Worm (Caenorhabditis elegans) whole organism, young adult: ENCODE results near the gene F25D1.3.

Experiments
- B0035.1 ChIP-seq: sonication (generic microtip); optimal IDR thresholded peaks from 2 replicates; lab custom pipeline; 2016; ENCODE audit warnings: missing genetic modification characterization, mild to moderate bottlenecking, missing compliant biosample characterization, missing genotype, missing genetic modification reagents
- B0336.3 ChIP-seq: fragments of 200-800 bp; sonication (Bioruptor generic); IDR thresholded peaks from 2 replicates; pipeline ENCODE4 v1.3.6; 2022; ENCODE audit warnings: missing genetic modification characterization, missing compliant biosample characterization
- C17E4.6 ChIP-seq: fragments of 200-800 bp; sonication (Bioruptor generic); IDR thresholded peaks from 2 replicates; pipeline ENCODE4 v1.3.6; 2022; ENCODE audit warnings: missing genetic modification reagents, missing genetic modification characterization, missing compliant biosample characterization
- F33H1.4 ChIP-seq: fragments of 200-800 bp; sonication (Bioruptor generic); IDR thresholded peaks from 2 replicates; pipeline ENCODE4 v1.3.6; 2022; ENCODE audit warnings: missing genetic modification reagents, missing genetic modification characterization, missing compliant biosample characterization
- F39B2.1 ChIP-seq: fragments of 200-800 bp; sonication (Bioruptor generic); IDR thresholded peaks from 2 replicates; pipeline ENCODE4 v1.3.6; 2022; ENCODE audit warnings: missing genetic modification reagents, missing genetic modification characterization, missing compliant biosample characterization
- K12H6.12 ChIP-seq: fragments of 200-800 bp; sonication (Bioruptor generic); optimal IDR thresholded peaks from 2 replicates; lab custom pipeline; 2018; ENCODE audit warnings: mild to moderate bottlenecking, missing genetic modification characterization, missing compliant biosample characterization
- Y53G8AR.9 ChIP-seq: fragments of 200-800 bp; sonication (Bioruptor generic); conservative IDR thresholded peaks from 2 replicates; pipeline ENCODE4 v1.3.6; 2022; ENCODE audit warnings: missing genetic modification reagents, missing genetic modification characterization, missing compliant biosample characterization
- Y67H2A.10 ChIP-seq: fragments of 200-800 bp; sonication (Bioruptor generic); conservative IDR thresholded peaks from 2 replicates; pipeline ENCODE4 v1.3.6; 2022; ENCODE audit warnings: missing genetic modification reagents, missing genetic modification characterization, missing compliant biosample characterization
- atf-7 ChIP-seq: sonication (generic microtip); optimal IDR thresholded peaks from 2 replicates; lab custom pipeline; 2017; ENCODE audit warnings: mild to moderate bottlenecking, missing genetic modification characterization, missing compliant biosample characterization
- athp-1 ChIP-seq: sonication (generic microtip); optimal IDR thresholded peaks from 2 replicates; lab custom pipeline; 2017; ENCODE audit warnings: mild to moderate bottlenecking, missing genetic modification characterization, missing compliant biosample characterization
- bed-2 ChIP-seq: fragments of 200-800 bp; sonication (Bioruptor generic); IDR thresholded peaks from 2 replicates; pipeline ENCODE4 v1.3.6; 2022; ENCODE audit warnings: missing genetic modification reagents, missing genetic modification characterization, missing compliant biosample characterization
- ceh-100 ChIP-seq: fragments of 200-800 bp; sonication (Bioruptor generic); IDR thresholded peaks from 2 replicates; pipeline ENCODE4 v1.3.6; 2022; ENCODE audit warnings: missing genetic modification reagents, missing genetic modification characterization, missing compliant biosample characterization
- chd-7 ChIP-seq: sonication (generic microtip); optimal IDR thresholded peaks from 2 replicates; lab custom pipeline; 2016; ENCODE audit warnings: mild to moderate bottlenecking, missing genetic modification characterization, moderate library complexity, missing compliant biosample characterization
- die-1 ChIP-seq: sonication (generic microtip); optimal IDR thresholded peaks from 2 replicates; lab custom pipeline; 2016; ENCODE audit warnings: missing genotype, mild to moderate bottlenecking, missing genetic modification characterization, missing compliant biosample characterization
- egl-44 ChIP-seq: fragments of 200-800 bp; sonication (Bioruptor generic); IDR thresholded peaks from 2 replicates; pipeline ENCODE4 v1.3.6; 2022; ENCODE audit warnings: missing genetic modification reagents, missing genetic modification characterization, missing compliant biosample characterization
- hlh-12 ChIP-seq: sonication (generic microtip); optimal IDR thresholded peaks from 2 replicates; lab custom pipeline; 2016; ENCODE audit warnings: missing genetic modification characterization, missing compliant biosample characterization
- hmg-20 ChIP-seq: fragments of 200-800 bp; sonication (Bioruptor generic); IDR thresholded peaks from 2 replicates; pipeline ENCODE4 v1.3.6; 2022; ENCODE audit warnings: missing genetic modification reagents, missing genetic modification characterization, missing compliant biosample characterization
- let-607 ChIP-seq, 2 experiments: fragments of 200-800 bp in 1 of 2; sonication (Bioruptor generic) in 1 of 2; sonication (generic microtip) in 1 of 2; optimal IDR thresholded peaks; 2 replicates each; lab custom pipeline; 2016 to 2018; ENCODE audit warnings: mild to moderate bottlenecking in 2 of 2, missing compliant biosample characterization in 2 of 2, missing genetic modification characterization in 2 of 2, moderate library complexity in 2 of 2, missing genotype in 1 of 2
- lin-26 ChIP-seq: fragments of 200-800 bp; sonication (Bioruptor generic); IDR thresholded peaks from 2 replicates; pipeline ENCODE4 v1.3.6; 2022; ENCODE audit warnings: missing genetic modification reagents, missing genetic modification characterization, missing compliant biosample characterization
- madf-10 ChIP-seq: sonication (generic microtip); optimal IDR thresholded peaks from 2 replicates; lab custom pipeline; 2016; ENCODE audit warnings: mild to moderate bottlenecking, missing genetic modification characterization, missing compliant biosample characterization
- madf-8 ChIP-seq: fragments of 200-800 bp; sonication (Bioruptor generic); conservative IDR thresholded peaks from 2 replicates; pipeline ENCODE4 v1.3.6; 2022; ENCODE audit warnings: missing genetic modification reagents, missing genetic modification characterization, missing compliant biosample characterization
- nhr-120 ChIP-seq: fragments of 200-800 bp; sonication (Bioruptor generic); IDR thresholded peaks from 2 replicates; pipeline ENCODE4 v1.3.6; 2022; ENCODE audit warnings: missing genetic modification characterization, missing compliant biosample characterization
- nhr-80 ChIP-seq: sonication (generic microtip); optimal IDR thresholded peaks from 2 replicates; lab custom pipeline; 2016; ENCODE audit warnings: missing genetic modification characterization, missing compliant biosample characterization
- repo-1 ChIP-seq: sonication (generic microtip); optimal IDR thresholded peaks from 2 replicates; lab custom pipeline; 2017; ENCODE audit warnings: mild to moderate bottlenecking, missing genetic modification characterization, missing compliant biosample characterization
- sdz-38 ChIP-seq: sonication (generic microtip); optimal IDR thresholded peaks from 2 replicates; lab custom pipeline; 2016; ENCODE audit warnings: missing genotype, missing genetic modification characterization, missing compliant biosample characterization
- snpc-1.3 ChIP-seq: sonication (generic microtip); optimal IDR thresholded peaks from 2 replicates; lab custom pipeline; 2017; ENCODE audit warnings: missing genetic modification characterization, mild to moderate bottlenecking, missing compliant biosample characterization, antibody characterized with exemption, moderate library complexity, missing genotype, missing genetic modification reagents; ENCODE audit not compliant: insufficient read depth
- snpc-3.4 ChIP-seq: sonication (generic microtip); optimal IDR thresholded peaks from 2 replicates; lab custom pipeline; 2017; ENCODE audit warnings: missing genetic modification characterization, mild to moderate bottlenecking, missing compliant biosample characterization, antibody characterized with exemption, moderate library complexity, missing genotype, missing genetic modification reagents
- tbp1 ChIP-seq: fragments of 200-800 bp; sonication (Bioruptor generic); optimal IDR thresholded peaks from 2 replicates; lab custom pipeline; 2018; ENCODE audit warnings: mild to moderate bottlenecking, missing genetic modification characterization, missing compliant biosample characterization
- tbx-9 ChIP-seq: sonication (generic microtip); optimal IDR thresholded peaks from 2 replicates; lab custom pipeline; 2016; ENCODE audit warnings: borderline replicate concordance, missing genetic modification characterization, inconsistent platforms, missing compliant biosample characterization
- tlf-1 ChIP-seq: fragments of 200-800 bp; sonication (Bioruptor generic); optimal IDR thresholded peaks from 2 replicates; lab custom pipeline; 2018; ENCODE audit warnings: mild to moderate bottlenecking, missing genetic modification characterization, missing compliant biosample characterization
- unc-130 ChIP-seq: sonication (generic microtip); optimal IDR thresholded peaks from 2 replicates; lab custom pipeline; 2016; ENCODE audit warnings: missing genetic modification reagents, missing genetic modification characterization, missing compliant biosample characterization
- ztf-26 ChIP-seq: sonication (generic microtip); optimal IDR thresholded peaks from 2 replicates; lab custom pipeline; 2017; ENCODE audit warnings: missing genetic modification characterization, missing compliant biosample characterization
- ztf-28 ChIP-seq: fragments of 200-800 bp; sonication (Bioruptor generic); IDR thresholded peaks from 2 replicates; pipeline ENCODE4 v1.3.6; 2022; ENCODE audit warnings: missing genetic modification reagents, missing genetic modification characterization, missing compliant biosample characterization

The F25D1.3 gene

ce11 chrV:10491443-10491842 lies 37.1 kb upstream of the F25D1.3 start, which contains the start of gene aqp-5:
TSS of gene aqp-5 (plus strand) at chrV:10491743.
- TF ChIP-seq ztf-28 = no peak
- TF ChIP-seq madf-8 (GFP tag; lab: Robert Waterston, UW) = no peak
- no peak for TF ChIP-seq snpc-1.3
- no peak for TF ChIP-seq egl-44 (GFP tag; lab: Robert Waterston, UW)
- no peak for TF ChIP-seq ceh-100

- TF ChIP-seq F39B2.1 (no peak), chd-7 (tag; lab: Kevin White, UChicago) (no peak), nhr-120 (GFP tag; lab: Robert Waterston, UW) (no peak), repo-1 (tag; lab: Kevin White, UChicago) (no peak), nhr-80 (tag; lab: Kevin White, UChicago) (peak; percentile 47), tbp1 (GFP tag; lab: Kevin White, UChicago) (no peak), lin-26 (GFP tag; lab: Robert Waterston, UW) (no peak), K12H6.12 (tag; lab: Kevin White, UChicago) (no peak), C17E4.6 (no peak)
Measured at ce11 chrV:10493150-10493549, 35.4 kb upstream of the F25D1.3 start, which contains the start of gene ugt-33. TSS of gene ugt-33 (plus strand) at chrV:10493409.

- TF ChIP-seq tbx-9 = no peak
- no peak for TF ChIP-seq hlh-12 (tag; lab: Kevin White, UChicago)
Measured at ce11 chrV:10496733-10497132, 31.8 kb upstream of the F25D1.3 start, which contains the start of gene C35A5.4. TSS of gene C35A5.4 (plus strand) at chrV:10497033.

- TF ChIP-seq hmg-20 (GFP tag; lab: Robert Waterston, UW) (no peak), athp-1 (tag; lab: Kevin White, UChicago) (no peak), sdz-38 (tag; lab: Kevin White, UChicago) (no peak), die-1 (tag; lab: Kevin White, UChicago) (no peak), snpc-3.4 (tag; lab: Kevin White, UChicago) (no peak), unc-130 (GFP tag; lab: Kevin White, UChicago) (no peak), atf-7 (tag; lab: Kevin White, UChicago) (no peak)
Measured at ce11 chrV:10501295-10501694, 27.2 kb upstream of the F25D1.3 start, which contains the start of gene C35A5.3. TSS of gene C35A5.3 (minus strand) at chrV:10501395.

ce11 chrV:10503011-10503410 lies 25.5 kb upstream of the F25D1.3 start, which contains the start of gene C35A5.11:
TSS of gene C35A5.11 (minus strand) at chrV:10503111.
- no peak for TF ChIP-seq C17E4.6
- no peak for TF ChIP-seq Y53G8AR.9 (GFP tag; lab: Robert Waterston, UW)
- TF ChIP-seq Y67H2A.10 (GFP tag; lab: Robert Waterston, UW) = no peak
- no peak for TF ChIP-seq B0336.3 (GFP tag; lab: Robert Waterston, UW)
- no peak for TF ChIP-seq ceh-100
- TF ChIP-seq athp-1 (tag; lab: Kevin White, UChicago) = no peak
- no peak for TF ChIP-seq tlf-1 (GFP tag; lab: Kevin White, UChicago)
- no peak for TF ChIP-seq madf-10
- no peak for TF ChIP-seq bed-2 (GFP tag; lab: Robert Waterston, UW)
- TF ChIP-seq F33H1.4 (GFP tag; lab: Robert Waterston, UW) = no peak
- TF ChIP-seq let-607 (tag; optimal IDR thresholded peaks at IDR 0.05; lab: Kevin White, UChicago) = no peak
- TF ChIP-seq repo-1 (tag; lab: Kevin White, UChicago) = no peak
- TF ChIP-seq ztf-26 = no peak
- TF ChIP-seq B0035.1 (tag; lab: Kevin White, UChicago) = no peak
